Worm (Caenorhabditis elegans) whole organism, early embryonic: ENCODE results near the gene T10D4.11.

Experiments used
- B0310.2 ChIP-seq: sonication (generic microtip); optimal IDR thresholded peaks from 2 replicates; lab custom pipeline; 2016; ENCODE audit warnings: mild to moderate bottlenecking, missing genetic modification characterization, missing compliant biosample characterization
- F13C5.2 ChIP-seq: sonication (generic microtip); optimal IDR thresholded peaks from 2 replicates; lab custom pipeline; 2017; ENCODE audit warnings: mild to moderate bottlenecking, missing genetic modification characterization, inconsistent platforms, missing compliant biosample characterization
- aly-1 ChIP-seq: sonication (generic microtip); optimal IDR thresholded peaks from 2 replicates; lab custom pipeline; 2016; ENCODE audit warnings: missing genetic modification characterization, missing compliant biosample characterization
- ama-1 ChIP-seq: fragments of 150-350 bp; optimal IDR thresholded peaks from 2 replicates; lab custom pipeline; 2014
- ceh-13 ChIP-seq: fragments of 200-800 bp; sonication (Bioruptor generic); optimal IDR thresholded peaks from 2 replicates; lab custom pipeline; 2018; ENCODE audit warnings: mild to moderate bottlenecking, missing genetic modification characterization, missing compliant biosample characterization
- ceh-36 ChIP-seq: sonication (generic microtip); optimal IDR thresholded peaks from 2 replicates; lab custom pipeline; 2016; ENCODE audit warnings: missing genetic modification characterization, inconsistent platforms, missing compliant biosample characterization
- flt-1 ChIP-seq: fragments of 200-800 bp; sonication (Bioruptor generic); IDR thresholded peaks from 2 replicates; pipeline ENCODE4 v1.3.6; 2022; ENCODE audit warnings: missing genetic modification characterization, missing compliant biosample characterization
- hmg-4 ChIP-seq: fragments of 200-800 bp; sonication (Bioruptor generic); optimal IDR thresholded peaks from 2 replicates; lab custom pipeline; 2018; ENCODE audit warnings: mild to moderate bottlenecking, missing genetic modification characterization, missing compliant biosample characterization
- hnd-1 ChIP-seq: sonication (generic microtip); optimal IDR thresholded peaks from 2 replicates; lab custom pipeline; 2016; ENCODE audit warnings: missing genetic modification characterization, missing compliant biosample characterization
- pes-1 ChIP-seq: fragments of 200-800 bp; sonication (Bioruptor generic); IDR thresholded peaks from 2 replicates; pipeline ENCODE4 v1.3.6; 2022; ENCODE audit warnings: missing genetic modification reagents, missing genetic modification characterization, missing compliant biosample characterization
- scrt-1 ChIP-seq: fragments of 200-800 bp; sonication (Bioruptor generic); IDR thresholded peaks from 2 replicates; pipeline ENCODE4 v1.3.6; 2022; ENCODE audit warnings: missing genetic modification characterization, missing compliant biosample characterization
- tbx-11 ChIP-seq: fragments of 200-800 bp; sonication (Bioruptor generic); IDR thresholded peaks from 2 replicates; pipeline ENCODE4 v1.3.6; 2022; ENCODE audit warnings: missing genetic modification characterization, missing compliant biosample characterization
- tbx-37 ChIP-seq: fragments of 200-800 bp; sonication (Bioruptor generic); conservative IDR thresholded peaks from 2 replicates; pipeline ENCODE4 v1.3.6; 2022; ENCODE audit warnings: missing genetic modification reagents, missing genetic modification characterization, missing compliant biosample characterization
- tra-4 ChIP-seq: sonication (generic microtip); optimal IDR thresholded peaks from 2 replicates; lab custom pipeline; 2017; ENCODE audit warnings: missing genetic modification characterization, missing compliant biosample characterization

DNA sequence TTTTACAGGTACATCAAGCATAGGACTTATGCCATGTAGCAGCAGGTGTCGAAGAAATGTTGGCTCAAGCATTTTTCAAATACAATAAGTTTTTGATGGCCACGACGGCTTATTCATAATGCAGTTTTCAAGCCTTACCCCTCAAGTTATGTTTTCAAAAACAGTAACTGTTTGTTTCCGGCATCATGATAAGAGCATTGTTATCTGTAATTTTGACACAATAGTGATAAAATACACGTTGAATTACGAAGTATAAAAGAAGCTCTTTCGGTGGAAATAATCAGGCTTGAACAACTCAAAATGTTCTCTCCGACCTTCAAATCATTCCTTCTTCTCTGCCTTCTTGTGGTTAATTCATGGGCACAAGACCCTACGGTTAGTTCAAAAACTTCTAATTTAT, 47.4 kb downstream of the T10D4.11 start, which contains the start of gene clec-121:
- TF ChIP-seq ama-1 (lab: Kevin White, UChicago) (no peak), hnd-1 (no peak), flt-1 (no peak), tbx-37 (GFP tag; lab: Robert Waterston, UW) (no peak), B0310.2 (no peak), F13C5.2 (tag; lab: Kevin White, UChicago) (no peak), tbx-11 (GFP tag; lab: Robert Waterston, UW) (no peak), ceh-13 (GFP tag; lab: Kevin White, UChicago) (no peak), aly-1 (tag; lab: Kevin White, UChicago) (no peak), scrt-1 (GFP tag; lab: Robert Waterston, UW) (no peak), tra-4 (tag; lab: Kevin White, UChicago) (no peak), hmg-4 (no peak), pes-1 (GFP tag; lab: Robert Waterston, UW) (no peak), ceh-36 (no peak)
